Worm (Caenorhabditis elegans) whole organism, L4 larva: Measurements from ENCODE around the gene C34F6.1.

Experiments
- F44E2.7 ChIP-seq: fragments of 200-800 bp; sonication (Bioruptor generic); IDR thresholded peaks from 2 replicates; pipeline ENCODE4 v2.1.2; 2022; ENCODE audit warnings: missing genetic modification characterization, missing compliant biosample characterization
- T26A8.4 ChIP-seq: fragments of 200-800 bp; sonication (Bioruptor generic); IDR thresholded peaks from 2 replicates; pipeline ENCODE4 v1.3.6; 2022; ENCODE audit warnings: missing genetic modification characterization, missing compliant biosample characterization
- Y105C5A.15 ChIP-seq: fragments of 200-800 bp; sonication (Bioruptor generic); IDR thresholded peaks from 2 replicates; pipeline ENCODE4 v1.3.6; 2022; ENCODE audit warnings: missing genetic modification characterization, missing compliant biosample characterization
- ZK546.5 ChIP-seq, 2 experiments: sonication (generic microtip); optimal IDR thresholded peaks; 2 replicates each; lab custom pipeline; 2017; ENCODE audit warnings: missing biosample characterization in 2 of 2, missing genetic modification characterization in 2 of 2
- aha-1 ChIP-seq: fragments of 150-350 bp; peaks from one replicate; lab custom pipeline; 2014; ENCODE audit warnings: missing biosample characterization, missing genetic modification characterization
- aly-2 ChIP-seq: sonication (generic microtip); optimal IDR thresholded peaks from 2 replicates; lab custom pipeline; 2018; ENCODE audit warnings: missing biosample characterization, missing genetic modification characterization
- ama-1 ChIP-seq: fragments of 150-350 bp; optimal IDR thresholded peaks from 2 replicates; lab custom pipeline; 2014; ENCODE audit warnings: inconsistent platforms, mixed read lengths
- attf-4 ChIP-seq: sonication (generic microtip); optimal IDR thresholded peaks from 3 replicates; lab custom pipeline; 2017; ENCODE audit warnings: missing biosample characterization, missing genetic modification characterization
- ceh-20 ChIP-seq: fragments of 200-800 bp; sonication (Bioruptor generic); IDR thresholded peaks from 2 replicates; pipeline ENCODE4 v1.3.6; 2022; ENCODE audit warnings: missing genetic modification reagents, missing genetic modification characterization, missing compliant biosample characterization
- daf-16 ChIP-seq, 3 experiments: sonication (generic microtip); optimal IDR thresholded peaks; 2 replicates each; lab custom pipeline; 2016 to 2017; ENCODE audit warnings: missing genetic modification characterization in 3 of 3, missing genetic modification reagents in 3 of 3, mild to moderate bottlenecking in 2 of 3, missing compliant biosample characterization in 2 of 3, missing biosample characterization in 1 of 3, moderate library complexity in 1 of 3
- daf-8 ChIP-seq: fragments of 200-800 bp; sonication (Bioruptor generic); IDR thresholded peaks from 2 replicates; pipeline ENCODE4 v1.3.6; 2022; ENCODE audit warnings: missing genetic modification characterization, missing compliant biosample characterization
- dmd-6 ChIP-seq: fragments of 200-800 bp; sonication (Bioruptor generic); IDR thresholded peaks from 2 replicates; pipeline ENCODE4 v1.3.6; 2022; ENCODE audit warnings: missing genetic modification reagents, missing genetic modification characterization, missing compliant biosample characterization
- egl-43 ChIP-seq: fragments of 200-800 bp; sonication (Bioruptor generic); IDR thresholded peaks from 2 replicates; pipeline ENCODE4 v1.3.6; 2022; ENCODE audit warnings: missing genetic modification reagents, missing genetic modification characterization, missing compliant biosample characterization
- gei-8 ChIP-seq: fragments of 200-800 bp; sonication (Bioruptor generic); optimal IDR thresholded peaks from 2 replicates; lab custom pipeline; 2018; ENCODE audit warnings: mild to moderate bottlenecking, missing genetic modification characterization, missing compliant biosample characterization
- hlh-11 ChIP-seq: fragments of 200-800 bp; sonication (Bioruptor generic); optimal IDR thresholded peaks from 2 replicates; lab custom pipeline; 2018; ENCODE audit warnings: mild to moderate bottlenecking, missing genetic modification characterization, missing compliant biosample characterization
- hlh-30 ChIP-seq: sonication (generic microtip); optimal IDR thresholded peaks from 2 replicates; lab custom pipeline; 2017; ENCODE audit warnings: antibody characterized with exemption, mild to moderate bottlenecking, missing genetic modification characterization, missing compliant biosample characterization; ENCODE audit not compliant: insufficient read depth
- jun-1 ChIP-seq: fragments of 150-350 bp; optimal IDR thresholded peaks from 2 replicates; lab custom pipeline; 2014; ENCODE audit warnings: missing biosample characterization, missing genetic modification reagents, missing genetic modification characterization
- lim-7 ChIP-seq: fragments of 200-800 bp; sonication (Bioruptor generic); IDR thresholded peaks from 2 replicates; pipeline ENCODE4 v1.3.6; 2022; ENCODE audit warnings: missing genetic modification characterization, missing compliant biosample characterization
- lin-39 ChIP-seq: fragments of 150-350 bp; optimal IDR thresholded peaks from 2 replicates; lab custom pipeline; 2014; ENCODE audit warnings: missing biosample characterization, missing genetic modification reagents, missing genetic modification characterization
- madf-5 ChIP-seq, 2 experiments: fragments of 200-800 bp; sonication (Bioruptor generic); IDR thresholded peaks; 2 replicates each; pipeline ENCODE4 v1.3.6; 2022; ENCODE audit warnings: missing compliant biosample characterization in 2 of 2, missing genetic modification characterization in 2 of 2
- mep-1 ChIP-seq: fragments of 150-350 bp; sonication (generic microtip); optimal IDR thresholded peaks from 3 replicates; lab custom pipeline; 2014; ENCODE audit warnings: missing biosample characterization, missing genetic modification characterization
- mes-2 ChIP-seq: sonication (generic microtip); optimal IDR thresholded peaks from 2 replicates; lab custom pipeline; 2016; ENCODE audit warnings: missing genotype, mild to moderate bottlenecking, missing genetic modification characterization, missing compliant biosample characterization; ENCODE audit not compliant: poor library complexity, severe bottlenecking
- nhr-10 ChIP-seq: fragments of 150-350 bp; optimal IDR thresholded peaks from 2 replicates; lab custom pipeline; 2014; ENCODE audit warnings: missing biosample characterization, missing genetic modification characterization
- nhr-42 ChIP-seq: fragments of 200-800 bp; sonication (Bioruptor generic); IDR thresholded peaks from 2 replicates; pipeline ENCODE4 v1.3.6; 2022; ENCODE audit warnings: missing genetic modification characterization, missing compliant biosample characterization
- nhr-48 ChIP-seq: sonication (generic microtip); optimal IDR thresholded peaks from 2 replicates; lab custom pipeline; 2016; ENCODE audit warnings: mild to moderate bottlenecking, missing genetic modification characterization, missing compliant biosample characterization
- nhr-6 ChIP-seq: fragments of 150-350 bp; optimal IDR thresholded peaks from 2 replicates; lab custom pipeline; 2014; ENCODE audit warnings: missing biosample characterization, missing genetic modification characterization
- nhr-76 ChIP-seq: fragments of 150-350 bp; optimal IDR thresholded peaks from 2 replicates; lab custom pipeline; 2014; ENCODE audit warnings: missing biosample characterization, missing genetic modification characterization
- pha-4 ChIP-seq, 2 experiments: fragments of 150-350 bp in 1 of 2; fragments of 200-800 bp in 1 of 2; sonication (Bioruptor generic) in 1 of 2; IDR thresholded peaks in 1 of 2; optimal IDR thresholded peaks in 1 of 2; 2 replicates each; pipeline versions ENCODE4 v1.3.6 to Lab custom; 2014 to 2022; ENCODE audit warnings: missing genetic modification characterization in 2 of 2, missing genetic modification reagents in 2 of 2, missing biosample characterization in 1 of 2, missing compliant biosample characterization in 1 of 2
- php-3 ChIP-seq: fragments of 200-800 bp; sonication (Bioruptor generic); IDR thresholded peaks from 2 replicates; pipeline ENCODE4 v1.3.6; 2022; ENCODE audit warnings: missing genetic modification reagents, missing genetic modification characterization, missing compliant biosample characterization
- sdz-12 ChIP-seq: fragments of 200-800 bp; sonication (Bioruptor generic); optimal IDR thresholded peaks from 2 replicates; lab custom pipeline; 2018; ENCODE audit warnings: mild to moderate bottlenecking, missing genetic modification characterization, missing compliant biosample characterization
- set-16 ChIP-seq: fragments of 200-800 bp; sonication (Bioruptor generic); IDR thresholded peaks from 2 replicates; pipeline ENCODE4 v1.3.6; 2022; ENCODE audit warnings: missing genetic modification reagents, missing genetic modification characterization, missing compliant biosample characterization
- spr-1 ChIP-seq: sonication (generic microtip); optimal IDR thresholded peaks from 2 replicates; lab custom pipeline; 2016; ENCODE audit warnings: mild to moderate bottlenecking, missing genetic modification characterization, missing compliant biosample characterization
- tra-1 ChIP-seq: fragments of 200-800 bp; sonication (Bioruptor generic); IDR thresholded peaks from 2 replicates; pipeline ENCODE4 v1.3.6; 2022; ENCODE audit warnings: missing genetic modification reagents, missing genetic modification characterization, missing compliant biosample characterization
- unc-130 ChIP-seq: sonication (generic microtip); optimal IDR thresholded peaks from 2 replicates; lab custom pipeline; 2016; ENCODE audit warnings: missing genetic modification reagents, missing genetic modification characterization, missing compliant biosample characterization
- unc-39 ChIP-seq: sonication (generic microtip); optimal IDR thresholded peaks from 2 replicates; lab custom pipeline; 2017; ENCODE audit warnings: missing biosample characterization, missing genetic modification characterization
- zip-2 ChIP-seq: fragments of 150-350 bp; optimal IDR thresholded peaks from 2 replicates; lab custom pipeline; 2014; ENCODE audit warnings: missing biosample characterization, missing genetic modification characterization

The C34F6.1 gene

DNA sequence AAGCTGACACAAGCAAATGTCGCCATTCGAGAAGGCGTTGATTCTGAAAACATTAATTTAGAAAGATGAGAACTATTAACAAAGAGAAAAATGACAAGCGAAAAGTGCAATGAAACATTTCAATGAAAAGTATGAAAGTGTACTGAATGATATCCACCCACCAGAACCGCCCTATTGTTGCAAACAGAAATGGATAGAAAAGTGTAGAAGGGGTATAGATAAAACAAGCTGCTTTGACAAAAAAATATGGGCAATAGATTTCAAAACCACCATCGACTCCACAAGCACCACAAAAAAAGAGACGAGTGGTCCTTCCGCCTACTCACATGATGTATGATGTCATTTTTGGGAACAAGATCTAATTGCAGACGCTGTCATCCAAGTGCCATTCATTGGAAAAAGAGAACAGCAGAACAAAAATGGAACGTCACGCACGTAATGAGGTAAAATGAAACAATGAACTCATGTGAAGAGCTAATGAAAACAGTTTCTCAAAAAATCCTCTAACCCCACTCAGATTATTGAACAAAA, 44.0 kb upstream of the C34F6.1 start, which contains the start of gene C34F6.10 (continued):
- no peak for TF ChIP-seq nhr-76 (tag; lab: Kevin White, UChicago)
- no peak for TF ChIP-seq sdz-12 (GFP tag; lab: Kevin White, UChicago)
- no peak for TF ChIP-seq egl-43
- TF ChIP-seq ama-1 (lab: Kevin White, UChicago), result no peak
- TF ChIP-seq jun-1 (tag; lab: Kevin White, UChicago), result no peak
- 0 out of 2 replicates have a peak, but pooled peaks have one; percentile 41 for TF ChIP-seq ceh-20
- no peak for TF ChIP-seq unc-130 (GFP tag; lab: Kevin White, UChicago)
- TF ChIP-seq spr-1 (tag; lab: Kevin White, UChicago), result no peak
- TF ChIP-seq lim-7 (GFP tag; lab: Robert Waterston, UW), result no peak
- TF ChIP-seq hlh-30 (tag; lab: Kevin White, UChicago), result peak; percentile 53
- no peak for TF ChIP-seq aly-2 (tag; lab: Kevin White, UChicago)
- no peak for TF ChIP-seq zip-2 (tag; lab: Kevin White, UChicago)
- TF ChIP-seq tra-1 (GFP tag; lab: Robert Waterston, UW), result no peak
- TF ChIP-seq dmd-6 (GFP tag; lab: Robert Waterston, UW), result 0 out of 2 replicates have a peak, but pooled peaks have one; percentile 8
- TF ChIP-seq ZK546.5 (tag; optimal IDR thresholded peaks at IDR 0.05; lab: Kevin White, UChicago), result no peak
- TF ChIP-seq hlh-11 (tag; lab: Kevin White, UChicago), result peak; percentile 17
- TF ChIP-seq gei-8 (GFP tag; lab: Kevin White, UChicago), result no peak
- no peak for TF ChIP-seq mes-2 (tag; lab: Kevin White, UChicago)
- TF ChIP-seq unc-39 (tag; lab: Kevin White, UChicago), result no peak
- TF ChIP-seq lin-39, result no peak
- no peak for TF ChIP-seq Y105C5A.15 (GFP tag; lab: Robert Waterston, UW)
- no peak for TF ChIP-seq php-3 (GFP tag; lab: Robert Waterston, UW)

DNA sequence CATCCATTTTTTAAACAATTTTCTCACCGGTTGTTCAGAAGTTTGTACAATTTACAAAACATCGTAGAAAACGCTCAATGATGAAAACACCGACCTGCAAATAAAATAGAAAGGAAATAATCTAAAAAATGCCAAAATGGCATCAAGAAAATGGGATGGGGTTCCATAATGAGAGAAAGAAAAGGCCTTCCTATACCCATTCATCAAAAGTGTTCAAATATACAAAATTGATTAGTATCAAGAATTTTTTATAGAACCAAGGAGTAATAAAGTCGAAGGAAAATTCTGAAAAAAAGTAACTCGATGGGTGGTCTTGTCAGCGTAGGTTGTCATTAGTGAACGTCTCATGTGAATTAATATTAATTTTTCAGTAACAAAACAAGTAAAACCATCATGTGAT, 30.0 kb upstream of the C34F6.1 start, which contains the start of gene C34F6.12:
Gene C34F6.12, minus strand, starts transcription at position 101 of the 400 bp plus-strand sequence.
- no peak for TF ChIP-seq nhr-42 (GFP tag; lab: Robert Waterston, UW)
- no peak for TF ChIP-seq pha-4 (GFP tag; IDR thresholded peaks at IDR 0.05; lab: Robert Waterston, UW)
- no peak for TF ChIP-seq pha-4 (tag; optimal IDR thresholded peaks at IDR 0.05; lab: Kevin White, UChicago)
- no peak for TF ChIP-seq mep-1 (tag; lab: Kevin White, UChicago)
- no peak for TF ChIP-seq nhr-6 (tag; lab: Kevin White, UChicago)

DNA sequence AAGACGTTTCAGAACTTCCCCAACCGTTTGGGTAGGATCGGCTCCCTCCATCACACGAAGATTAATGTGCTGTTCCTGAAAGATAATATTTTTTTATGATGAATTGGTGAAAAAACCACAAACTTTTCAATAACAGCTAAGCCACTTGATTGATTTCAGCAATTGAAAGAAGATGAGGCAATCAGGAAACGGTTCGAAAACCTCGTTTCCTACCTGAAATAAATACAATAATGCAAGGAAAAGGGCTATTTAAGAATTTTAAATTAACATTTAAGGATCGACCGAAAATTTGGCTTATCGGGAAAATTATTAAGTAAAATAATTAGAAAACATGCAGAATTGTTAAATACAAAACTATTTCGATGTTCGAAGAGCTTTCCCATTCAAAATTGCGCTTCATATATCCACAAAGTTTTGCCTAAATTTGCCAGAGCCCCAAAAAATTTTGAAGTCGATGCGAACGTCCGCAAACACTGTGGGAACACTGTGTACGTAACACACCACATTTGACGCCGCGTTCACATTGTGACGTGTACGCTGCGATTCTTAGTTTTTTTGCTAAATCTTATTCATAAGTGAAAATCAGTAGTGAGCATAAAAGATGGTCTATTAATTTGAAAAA, 26.1 kb upstream of the C34F6.1 start, which contains the start of gene C34F6.9:
Gene C34F6.9, minus strand, starts transcription at position 51 of the 622 bp plus-strand sequence.
- no peak for TF ChIP-seq attf-4
- no peak for TF ChIP-seq lin-39
- TF ChIP-seq aha-1 (tag; lab: Kevin White, UChicago), result peak; percentile 82
- TF ChIP-seq daf-8 (GFP tag; lab: Robert Waterston, UW), result no peak
- no peak for TF ChIP-seq set-16
- TF ChIP-seq T26A8.4 (GFP tag; lab: Robert Waterston, UW), result no peak
- TF ChIP-seq madf-5 (GFP tag; IDR thresholded peaks at IDR 0.05; lab: Robert Waterston, UW), result no peak
- no peak for TF ChIP-seq nhr-10
- TF ChIP-seq nhr-48, result no peak
- no peak for TF ChIP-seq F44E2.7 (GFP tag; lab: Robert Waterston, UW)
- TF ChIP-seq daf-16 (GFP tag; optimal IDR thresholded peaks at IDR 0.05; lab: Kevin White, UChicago), result no peak
- TF ChIP-seq daf-16 (tag; optimal IDR thresholded peaks at IDR 0.05; lab: Kevin White, UChicago), result peak; percentile 19
- peak; percentile 16 for TF ChIP-seq mes-2 (tag; lab: Kevin White, UChicago)
